Worm (Caenorhabditis elegans) whole organism, L2 larva: ENCODE measurements around the gene D2096.5.

Source experiments
- F13H6.1 ChIP-seq: sonication (generic microtip); optimal IDR thresholded peaks from 2 replicates; lab custom pipeline; 2016; ENCODE audit warnings: missing genetic modification characterization, missing compliant biosample characterization
- R02D3.7 ChIP-seq: fragments of 150-350 bp; optimal IDR thresholded peaks from 2 replicates; lab custom pipeline; 2014; ENCODE audit warnings: missing biosample characterization, missing genetic modification characterization
- aly-2 ChIP-seq: fragments of 150-350 bp; optimal IDR thresholded peaks from 2 replicates; lab custom pipeline; 2014; ENCODE audit warnings: missing biosample characterization, missing genetic modification characterization
- ama-1 ChIP-seq: fragments of 150-350 bp; optimal IDR thresholded peaks from 2 replicates; lab custom pipeline; 2018; ENCODE audit warnings: inconsistent platforms
- blmp-1 ChIP-seq: sonication (generic microtip); optimal IDR thresholded peaks from 2 replicates; lab custom pipeline; 2017; ENCODE audit warnings: missing genetic modification characterization, mild to moderate bottlenecking, missing compliant biosample characterization, antibody characterized with exemption, moderate library complexity; ENCODE audit not compliant: insufficient read depth
- crh-2 ChIP-seq: sonication (generic microtip); optimal IDR thresholded peaks from 2 replicates; lab custom pipeline; 2017; ENCODE audit warnings: missing biosample characterization, missing genetic modification characterization
- egl-27 ChIP-seq: sonication (generic microtip); optimal IDR thresholded peaks from 3 replicates; lab custom pipeline; 2017; ENCODE audit warnings: missing biosample characterization, missing genetic modification reagents, missing genetic modification characterization
- elt-1 ChIP-seq: fragments of 150-350 bp; optimal IDR thresholded peaks from 2 replicates; lab custom pipeline; 2014; ENCODE audit warnings: missing biosample characterization, missing genetic modification characterization
- lin-11 ChIP-seq: fragments of 150-350 bp; sonication (generic microtip); optimal IDR thresholded peaks from 2 replicates; lab custom pipeline; 2014; ENCODE audit warnings: missing biosample characterization, missing genetic modification characterization, inconsistent platforms, mixed read lengths
- lin-13 ChIP-seq: fragments of 150-350 bp; optimal IDR thresholded peaks from 2 replicates; lab custom pipeline; 2014; ENCODE audit warnings: missing biosample characterization, missing genetic modification reagents, missing genetic modification characterization
- lsy-2 ChIP-seq, 2 experiments: fragments of 150-350 bp in 1 of 2; sonication (generic microtip) in 1 of 2; optimal IDR thresholded peaks; 2 replicates each; lab custom pipeline; 2014 to 2017; ENCODE audit warnings: missing biosample characterization in 2 of 2, missing genetic modification characterization in 2 of 2
- mdl-1 ChIP-seq, 2 experiments: fragments of 150-350 bp in 1 of 2; sonication (generic microtip) in 1 of 2; optimal IDR thresholded peaks; 2 replicates each; lab custom pipeline; 2017; ENCODE audit warnings: missing biosample characterization in 2 of 2, missing genetic modification characterization in 2 of 2
- nhr-10 ChIP-seq: sonication (generic microtip); optimal IDR thresholded peaks from 2 replicates; lab custom pipeline; 2017; ENCODE audit warnings: missing biosample characterization, missing genetic modification characterization
- nhr-21 ChIP-seq: fragments of 150-350 bp; optimal IDR thresholded peaks from 2 replicates; lab custom pipeline; 2014; ENCODE audit warnings: missing biosample characterization, missing genetic modification characterization
- nhr-23 ChIP-seq: fragments of 150-350 bp; optimal IDR thresholded peaks from 2 replicates; lab custom pipeline; 2014; ENCODE audit warnings: missing biosample characterization, missing genetic modification reagents, missing genetic modification characterization
- nhr-25 ChIP-seq: fragments of 150-350 bp; sonication (generic microtip); optimal IDR thresholded peaks from 3 replicates; lab custom pipeline; 2014; ENCODE audit warnings: missing biosample characterization, missing genetic modification characterization
- nhr-6 ChIP-seq: fragments of 150-350 bp; optimal IDR thresholded peaks from 2 replicates; lab custom pipeline; 2014; ENCODE audit warnings: missing biosample characterization, missing genetic modification characterization
- nhr-77 ChIP-seq: fragments of 150-350 bp; optimal IDR thresholded peaks from 2 replicates; lab custom pipeline; 2014; ENCODE audit warnings: missing biosample characterization, missing genetic modification characterization
- peb-1 ChIP-seq: fragments of 150-350 bp; optimal IDR thresholded peaks from 2 replicates; lab custom pipeline; 2014; ENCODE audit warnings: missing biosample characterization, missing genetic modification characterization
- sem-4 ChIP-seq: fragments of 150-350 bp; optimal IDR thresholded peaks from 2 replicates; lab custom pipeline; 2014; ENCODE audit warnings: missing biosample characterization, missing genetic modification reagents, missing genetic modification characterization
- sma-9 ChIP-seq, 2 experiments: fragments of 150-350 bp in 1 of 2; sonication (generic microtip) in 1 of 2; optimal IDR thresholded peaks; 2 replicates each; lab custom pipeline; 2014 to 2016; ENCODE audit warnings: missing genetic modification characterization in 2 of 2, mild to moderate bottlenecking in 1 of 2, missing biosample characterization in 1 of 2, missing compliant biosample characterization in 1 of 2, missing genetic modification reagents in 1 of 2, moderate library complexity in 1 of 2
- snpc-4 ChIP-seq: fragments of 150-350 bp; optimal IDR thresholded peaks from 2 replicates; lab custom pipeline; 2014; ENCODE audit warnings: missing biosample characterization, missing genetic modification characterization
- unc-55 ChIP-seq: fragments of 150-350 bp; sonication (generic microtip); optimal IDR thresholded peaks from 3 replicates; lab custom pipeline; 2014; ENCODE audit warnings: missing biosample characterization, missing genetic modification reagents, missing genetic modification characterization
- ztf-4 ChIP-seq: fragments of 150-350 bp; optimal IDR thresholded peaks from 2 replicates; lab custom pipeline; 2014; ENCODE audit warnings: missing biosample characterization, missing genetic modification characterization

Gene D2096.5

DNA sequence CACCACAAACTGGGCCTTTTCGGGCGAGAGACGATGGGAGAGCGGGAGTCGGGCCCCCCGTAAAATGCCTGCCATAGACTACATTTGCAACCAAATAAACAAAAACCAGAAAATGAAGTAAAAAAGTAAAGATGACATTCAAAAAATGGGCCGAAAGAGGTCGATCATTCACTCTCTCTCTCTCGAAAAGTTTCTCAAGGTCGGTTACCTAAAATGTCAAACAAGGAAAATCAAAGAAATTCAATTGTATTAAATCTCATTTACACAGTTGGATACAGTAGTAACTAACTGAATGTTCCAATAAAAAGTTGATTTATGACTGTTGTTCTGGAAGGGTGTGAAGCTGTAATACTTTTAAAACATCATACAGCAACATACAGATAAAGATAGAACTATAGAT is 40.8 kb downstream of the D2096.5 start:
- TF ChIP-seq blmp-1 (tag; lab: Kevin White, UChicago) (peak; percentile 40), nhr-77 (no peak), nhr-25 (tag; lab: Kevin White, UChicago) (peak; percentile 9)

- no peak for TF ChIP-seq lin-11 (tag; lab: Kevin White, UChicago)
- TF ChIP-seq F13H6.1 (tag; lab: Kevin White, UChicago), result no peak
- peak; percentile 86 for TF ChIP-seq blmp-1 (tag; lab: Kevin White, UChicago)
- no peak for TF ChIP-seq crh-2 (tag; lab: Kevin White, UChicago)
- TF ChIP-seq mdl-1 (tag; optimal IDR thresholded peaks at IDR 0.05; lab: Kevin White, UChicago), result no peak
- TF ChIP-seq unc-55 (GFP tag; lab: Kevin White, UChicago), result no peak
- TF ChIP-seq nhr-25 (tag; lab: Kevin White, UChicago), result peak; percentile 49
- peak; percentile 31 for TF ChIP-seq sma-9 (GFP tag; optimal IDR thresholded peaks at IDR 0.05; lab: Kevin White, UChicago)
- TF ChIP-seq sma-9 (tag; optimal IDR thresholded peaks at IDR 0.05; lab: Kevin White, UChicago), result no peak
These were observed 41.8 kb downstream of the D2096.5 start for ce11 chrIV:8317800-8318199.

DNA sequence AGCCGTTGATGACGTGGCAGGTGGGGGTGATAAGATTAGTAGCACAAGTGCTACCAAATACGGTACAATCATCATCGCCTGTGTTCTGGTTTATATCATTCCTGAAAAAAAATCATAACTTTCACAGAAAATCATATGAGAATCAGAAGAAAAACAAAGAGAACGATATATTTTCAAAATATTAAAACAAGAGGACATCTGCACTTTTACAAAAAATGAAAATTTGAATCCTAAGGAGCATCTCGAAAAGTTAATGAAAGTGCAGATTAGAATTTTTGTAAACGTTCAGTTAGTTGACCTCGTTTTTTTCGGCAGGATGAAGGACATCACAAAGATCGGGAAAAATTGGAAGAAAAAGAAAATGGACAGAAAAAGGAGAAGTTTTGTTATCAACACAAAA is 46.7 kb downstream of the D2096.5 start, which contains the start of gene F35H10.10:
TSS of gene F35H10.10 (minus strand) at position 101 of the 400 bp plus-strand sequence.
- no peak for TF ChIP-seq blmp-1 (tag; lab: Kevin White, UChicago)
- no peak for TF ChIP-seq nhr-23 (tag; lab: Kevin White, UChicago)
- no peak for TF ChIP-seq nhr-10 (tag; lab: Kevin White, UChicago)
- no peak for TF ChIP-seq nhr-6 (tag; lab: Kevin White, UChicago)
- TF ChIP-seq sem-4 (tag; lab: Kevin White, UChicago), result no peak
- no peak for TF ChIP-seq crh-2 (tag; lab: Kevin White, UChicago)
- no peak for TF ChIP-seq snpc-4 (tag; lab: Kevin White, UChicago)

ce11 chrIV:8312105-8312504 is 47.5 kb downstream of the D2096.5 start:
- no peak for TF ChIP-seq crh-2 (tag; lab: Kevin White, UChicago)
- TF ChIP-seq nhr-21 (tag; lab: Kevin White, UChicago), result no peak
- no peak for TF ChIP-seq aly-2 (tag; lab: Kevin White, UChicago)
- TF ChIP-seq nhr-6 (tag; lab: Kevin White, UChicago), result no peak
- TF ChIP-seq blmp-1 (tag; lab: Kevin White, UChicago), result no peak
- TF ChIP-seq elt-1 (tag; lab: Kevin White, UChicago), result no peak
- TF ChIP-seq ama-1 (lab: Kevin White, UChicago), result no peak
- no peak for TF ChIP-seq R02D3.7
- TF ChIP-seq lsy-2 (tag; optimal IDR thresholded peaks at IDR 0.05; lab: Kevin White, UChicago), result no peak
- no peak for TF ChIP-seq lin-13
- no peak for TF ChIP-seq egl-27
- TF ChIP-seq peb-1 (tag; lab: Kevin White, UChicago), result no peak
- TF ChIP-seq ztf-4, result no peak
- TF ChIP-seq, all 48 proteins: peak for 0
